Fruit fly (Drosophila melanogaster) whole organism, wandering third instar larva: ENCODE results near the gene gcm2.

ENCODE experiments used
- Abd-B ChIP-seq: fragments of >200 bp; optimal IDR thresholded peaks from 2 replicates; lab custom pipeline; 2017; ENCODE audit warnings: missing biosample characterization, missing genetic modification characterization
- CG32264 ChIP-seq: fragments of 200-800 bp; sonication (Bioruptor generic); optimal IDR thresholded peaks from 2 replicates; lab custom pipeline; 2016; ENCODE audit warnings: missing biosample characterization, missing genetic modification characterization
- CG9705 ChIP-seq: fragments of 200-800 bp; sonication (Bioruptor generic); optimal IDR thresholded peaks from 2 replicates; lab custom pipeline; 2018; ENCODE audit warnings: missing biosample characterization, mild to moderate bottlenecking, missing genetic modification characterization
- CrebA ChIP-seq: fragments of 200-800 bp; sonication (Bioruptor generic); optimal IDR thresholded peaks from 2 replicates; lab custom pipeline; 2016; ENCODE audit warnings: missing biosample characterization, mild to moderate bottlenecking, missing genetic modification characterization, borderline replicate concordance
- Dfd ChIP-seq: fragments of >200 bp; optimal IDR thresholded peaks from 2 replicates; lab custom pipeline; 2017; ENCODE audit warnings: missing biosample characterization, missing genetic modification characterization
- Dif ChIP-seq: fragments of 200-275, 200-300 bp; sonication (Bioruptor generic); optimal IDR thresholded peaks from 2 replicates; lab custom pipeline; 2018; ENCODE audit warnings: missing biosample characterization, missing genetic modification characterization; ENCODE audit not compliant: partially characterized antibody
- GATAd ChIP-seq: sonication (Bioruptor generic); optimal IDR thresholded peaks from 2 replicates; lab custom pipeline; 2016; ENCODE audit warnings: missing biosample characterization, missing genetic modification characterization
- HLH106 ChIP-seq: fragments of 200-800 bp; optimal IDR thresholded peaks from 3 replicates; lab custom pipeline; 2019; ENCODE audit warnings: missing biosample characterization, mild to moderate bottlenecking, missing genetic modification characterization, moderate library complexity
- Hnf4 ChIP-seq: fragments of 200-800 bp; sonication (Bioruptor generic); optimal IDR thresholded peaks from 2 replicates; lab custom pipeline; 2016; ENCODE audit warnings: missing biosample characterization, mild to moderate bottlenecking, missing genetic modification characterization
- Hr78 ChIP-seq: fragments of >200 bp; optimal IDR thresholded peaks from 2 replicates; lab custom pipeline; 2017; ENCODE audit warnings: missing biosample characterization, missing genetic modification characterization
- Hr83 ChIP-seq: fragments of 200-300 bp; sonication (Bioruptor generic); optimal IDR thresholded peaks from 2 replicates; lab custom pipeline; 2016; ENCODE audit warnings: missing biosample characterization, mild to moderate bottlenecking, missing genetic modification characterization, moderate library complexity; ENCODE audit not compliant: poor library complexity, severe bottlenecking
- Jra ChIP-seq: sonication (Bioruptor generic); optimal IDR thresholded peaks from 2 replicates; lab custom pipeline; 2016; ENCODE audit warnings: missing biosample characterization, missing genetic modification characterization
- Mio ChIP-seq: sonication (Bioruptor generic); optimal IDR thresholded peaks from 2 replicates; lab custom pipeline; 2016; ENCODE audit warnings: missing biosample characterization, missing genetic modification characterization
- Myc ChIP-seq: fragments of >200 bp; optimal IDR thresholded peaks from 2 replicates; lab custom pipeline; 2017
- N ChIP-seq: fragments of >200 bp; optimal IDR thresholded peaks from 2 replicates; lab custom pipeline; 2018; ENCODE audit warnings: missing biosample characterization, missing external identifiers, missing genetic modification characterization
- OdsH ChIP-seq: fragments of 200-800 bp; sonication (Bioruptor generic); optimal IDR thresholded peaks from 2 replicates; lab custom pipeline; 2016; ENCODE audit warnings: missing biosample characterization, mild to moderate bottlenecking, missing genetic modification characterization
- Rel ChIP-seq, 2 experiments: fragments of 200-800 bp; sonication (Bioruptor generic) in 1 of 2; optimal IDR thresholded peaks; 2 replicates in 1 of 2; 3 replicates in 1 of 2; lab custom pipeline; 2016 to 2019; ENCODE audit warnings: mild to moderate bottlenecking in 2 of 2, missing biosample characterization in 2 of 2, missing genetic modification characterization in 2 of 2, moderate library complexity in 1 of 2
- Sp1 ChIP-seq: fragments of 200-800 bp; sonication (Bioruptor generic); optimal IDR thresholded peaks from 3 replicates; lab custom pipeline; 2019; ENCODE audit warnings: missing biosample characterization, mild to moderate bottlenecking, missing genetic modification characterization, moderate library complexity
- Vsx2 ChIP-seq: fragments of 200-300, 225-300 bp; sonication (Bioruptor generic); optimal IDR thresholded peaks from 2 replicates; lab custom pipeline; 2018; ENCODE audit warnings: missing biosample characterization, missing genetic modification characterization; ENCODE audit not compliant: partially characterized antibody
- br ChIP-seq: fragments of 200-800 bp; sonication (Bioruptor generic); optimal IDR thresholded peaks from 2 replicates; lab custom pipeline; 2016; ENCODE audit warnings: missing biosample characterization, missing genetic modification characterization
- brk ChIP-seq: fragments of 200-800 bp; sonication (Bioruptor generic); optimal IDR thresholded peaks from 2 replicates; lab custom pipeline; 2016; ENCODE audit warnings: missing biosample characterization, mild to moderate bottlenecking, missing genetic modification characterization
- dl ChIP-seq, 2 experiments: fragments of 175-275, 200-275 bp in 1 of 2; fragments of 200-275 bp in 1 of 2; sonication (Bioruptor generic); optimal IDR thresholded peaks; lab custom pipeline; 2018; ENCODE audit warnings: mild to moderate bottlenecking in 2 of 2, missing biosample characterization in 2 of 2, missing genetic modification characterization in 2 of 2, moderate library complexity in 2 of 2; ENCODE audit not compliant: partially characterized antibody in 2 of 2, insufficient read depth in 1 of 2
- dmrt93B ChIP-seq: fragments of 200-800 bp; sonication (Bioruptor generic); optimal IDR thresholded peaks from 2 replicates; lab custom pipeline; 2018; ENCODE audit warnings: missing biosample characterization, mild to moderate bottlenecking, missing genetic modification characterization
- dsf ChIP-seq: sonication (Bioruptor generic); optimal IDR thresholded peaks from 2 replicates; lab custom pipeline; 2016; ENCODE audit warnings: missing biosample characterization, missing genetic modification characterization, borderline replicate concordance
- ey ChIP-seq: fragments of 200-800 bp; sonication (Bioruptor generic); optimal IDR thresholded peaks from 2 replicates; lab custom pipeline; 2016; ENCODE audit warnings: missing biosample characterization, missing genetic modification characterization
- foxo ChIP-seq, 2 experiments: fragments of 200-800 bp; sonication (Bioruptor generic); optimal IDR thresholded peaks; 2 replicates in 1 of 2; 3 replicates in 1 of 2; lab custom pipeline; 2016 to 2017; ENCODE audit warnings: missing biosample characterization in 2 of 2, missing genetic modification characterization in 2 of 2
- fru ChIP-seq: fragments of 200-800 bp; sonication (Bioruptor generic); optimal IDR thresholded peaks from 3 replicates; lab custom pipeline; 2016; ENCODE audit warnings: missing biosample characterization, mild to moderate bottlenecking, missing genetic modification characterization
- h ChIP-seq: fragments of 200-800 bp; sonication (Bioruptor generic); optimal IDR thresholded peaks from 3 replicates; lab custom pipeline; 2016; ENCODE audit warnings: missing biosample characterization, mild to moderate bottlenecking, missing genetic modification characterization
- jim ChIP-seq: fragments of 175-275, 200-325 bp; sonication (Bioruptor generic); optimal IDR thresholded peaks from 2 replicates; lab custom pipeline; 2016; ENCODE audit warnings: missing biosample characterization, mild to moderate bottlenecking, missing genetic modification characterization
- lola ChIP-seq: fragments of >200 bp; optimal IDR thresholded peaks from 2 replicates; lab custom pipeline; 2017; ENCODE audit warnings: missing biosample characterization, missing genetic modification characterization
- pan ChIP-seq: fragments of >200 bp; optimal IDR thresholded peaks from 2 replicates; lab custom pipeline; 2017
- psq ChIP-seq: fragments of 200-800 bp; sonication (Bioruptor generic); optimal IDR thresholded peaks from 3 replicates; lab custom pipeline; 2017; ENCODE audit warnings: missing biosample characterization, mild to moderate bottlenecking, missing genetic modification characterization, moderate library complexity
- rgr ChIP-seq: fragments of 200-800 bp; sonication (Bioruptor generic); optimal IDR thresholded peaks from 3 replicates; lab custom pipeline; 2016; ENCODE audit warnings: missing biosample characterization, mild to moderate bottlenecking, missing genetic modification characterization
- sage ChIP-seq: fragments of 200-800 bp; sonication (Bioruptor generic); optimal IDR thresholded peaks from 2 replicates; lab custom pipeline; 2016; ENCODE audit warnings: missing biosample characterization, mild to moderate bottlenecking, missing genetic modification characterization
- sv ChIP-seq: fragments of 200-800 bp; sonication (Bioruptor generic); optimal IDR thresholded peaks from 3 replicates; lab custom pipeline; 2016; ENCODE audit warnings: missing biosample characterization, missing genetic modification characterization
- tai ChIP-seq: sonication (Bioruptor generic); optimal IDR thresholded peaks from 2 replicates; lab custom pipeline; 2016; ENCODE audit warnings: missing biosample characterization, missing genetic modification characterization
- usp ChIP-seq: fragments of >200 bp; optimal IDR thresholded peaks from 2 replicates; lab custom pipeline; 2017; ENCODE audit warnings: missing biosample characterization, missing genetic modification characterization
- woc ChIP-seq: sonication (Bioruptor generic); optimal IDR thresholded peaks from 2 replicates; lab custom pipeline; 2016; ENCODE audit warnings: missing biosample characterization, mild to moderate bottlenecking, missing genetic modification characterization

gcm2 gene

dm6 chr2L:9569588-9570434, 38.6 kb upstream of the gcm2 start:
- TF ChIP-seq dsf (GFP tag; lab: Kevin White, UChicago): peak; percentile 63
- no peak for TF ChIP-seq Hr83 (GFP tag; lab: Kevin White, UChicago)
- TF ChIP-seq Hnf4: peak; percentile 73
- TF ChIP-seq CG9705 (GFP tag; lab: Kevin White, UChicago): peak; percentile 82
- no peak for TF ChIP-seq brk (GFP tag; lab: Kevin White, UChicago)
- no peak for TF ChIP-seq dl (GFP tag; optimal IDR thresholded peaks at IDR 0.05; lab: Kevin White, UChicago; ENCODE audit: insufficient read depth in 1 of 2, partially characterized antibody in 2 of 2)
- peak; percentile 93 for TF ChIP-seq psq (GFP tag; lab: Kevin White, UChicago)
- TF ChIP-seq foxo (GFP tag; optimal IDR thresholded peaks at IDR 0.05; lab: Kevin White, UChicago): peak; percentile 70 to 90
- peak; percentile 90 for TF ChIP-seq br (GFP tag; lab: Kevin White, UChicago)
- peak; percentile 61 for TF ChIP-seq Mio (GFP tag; lab: Kevin White, UChicago)
- TF ChIP-seq Abd-B (GFP tag; lab: Kevin White, UChicago): no peak
- peak; percentile 95 for TF ChIP-seq Dfd (GFP tag; lab: Kevin White, UChicago)
- no peak for TF ChIP-seq lola
- TF ChIP-seq HLH106: peak; percentile 94
- peak; percentile 35 for TF ChIP-seq Jra (GFP tag; lab: Kevin White, UChicago)
- peak; percentile 95 for TF ChIP-seq h (GFP tag; lab: Kevin White, UChicago)
- peak; percentile 61 for TF ChIP-seq CG32264
- TF ChIP-seq ey (GFP tag; lab: Kevin White, UChicago): peak; percentile 87
- TF ChIP-seq jim (GFP tag; lab: Kevin White, UChicago): no peak
- TF ChIP-seq tai (GFP tag; lab: Kevin White, UChicago): no peak
- peak; percentile 94 for TF ChIP-seq fru (GFP tag; lab: Kevin White, UChicago)
- TF ChIP-seq pan (lab: Kevin White, UChicago): no peak
- TF ChIP-seq Vsx2 (GFP tag; lab: Kevin White, UChicago): no peak
- peak; percentile 88 for TF ChIP-seq Rel (GFP tag; optimal IDR thresholded peaks at IDR 0.05; lab: Kevin White, UChicago)
- peak; percentile 55 for TF ChIP-seq Rel (tag; optimal IDR thresholded peaks at IDR 0.05; lab: Kevin White, UChicago)
- peak; percentile 78 for TF ChIP-seq CrebA (GFP tag; lab: Kevin White, UChicago)
- peak; percentile 95 for TF ChIP-seq OdsH (GFP tag; lab: Kevin White, UChicago)
- TF ChIP-seq GATAd (GFP tag; lab: Kevin White, UChicago): no peak
- TF ChIP-seq usp (GFP tag; lab: Kevin White, UChicago): no peak
- no peak for TF ChIP-seq N (GFP tag; lab: Kevin White, UChicago)
- TF ChIP-seq Myc (lab: Kevin White, UChicago): no peak
- peak; percentile 85 for TF ChIP-seq woc (GFP tag; lab: Kevin White, UChicago)
- peak; percentile 94 for TF ChIP-seq sv (GFP tag; lab: Kevin White, UChicago)
- peak; percentile 93 for TF ChIP-seq sage (GFP tag; lab: Kevin White, UChicago)
- peak; percentile 95 for TF ChIP-seq Sp1 (GFP tag; lab: Kevin White, UChicago)
- no peak for TF ChIP-seq Dif (GFP tag; lab: Kevin White, UChicago)
- peak; percentile 93 for TF ChIP-seq rgr (GFP tag; lab: Kevin White, UChicago)
- no peak for TF ChIP-seq Hr78 (GFP tag; lab: Kevin White, UChicago)
- peak; percentile 91 for TF ChIP-seq dmrt93B (GFP tag; lab: Kevin White, UChicago)

- TF ChIP-seq sage (GFP tag; lab: Kevin White, UChicago): no peak
- peak; percentile 33 for TF ChIP-seq Hnf4
These were observed 37.6 kb upstream of the gcm2 start for dm6 chr2L:9570673-9571193.
